Worm (Caenorhabditis elegans): ENCODE measurements around the gene efr-3.

DNA sequence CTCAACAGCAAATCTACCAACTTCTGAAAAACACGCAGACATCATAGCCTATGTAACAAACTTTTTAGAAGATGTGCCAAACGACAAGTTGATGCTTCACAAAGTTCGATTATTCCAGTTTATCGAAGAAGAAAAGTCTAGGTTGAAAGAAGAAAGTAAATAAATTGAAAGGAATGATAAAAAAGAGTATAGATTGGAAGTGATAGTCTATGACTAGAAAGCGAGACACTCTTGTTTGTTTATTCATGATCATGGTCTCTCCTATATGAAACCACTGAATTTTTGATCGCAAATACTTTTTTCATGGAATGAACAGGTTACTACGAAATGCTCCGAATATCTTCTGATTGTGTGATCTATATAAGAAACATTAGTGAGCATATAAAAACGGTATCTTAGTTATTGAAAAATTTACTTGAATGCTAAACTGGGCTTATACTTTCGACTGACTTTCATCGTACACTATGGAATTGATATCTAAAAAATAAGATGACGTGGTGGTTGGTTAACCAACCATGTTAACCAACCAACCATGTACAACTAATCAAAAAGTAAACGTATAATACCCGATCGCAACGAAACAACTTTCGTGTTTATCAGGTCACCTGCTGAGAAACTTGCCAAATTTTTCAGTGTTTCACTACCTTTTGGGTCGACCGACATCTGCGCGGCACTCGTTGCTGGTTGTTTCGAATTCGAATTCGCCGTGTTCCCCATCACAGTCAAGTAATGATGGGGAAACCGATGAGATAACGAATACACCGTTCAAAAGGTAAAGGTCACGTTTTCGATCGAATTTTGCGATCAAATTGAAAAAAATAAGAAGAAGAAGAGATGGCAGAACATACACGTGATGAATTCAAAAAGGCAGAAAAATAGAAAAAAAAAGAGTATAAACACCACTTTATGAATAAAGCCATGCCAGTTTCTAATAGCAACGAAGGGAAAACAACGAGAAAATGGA lies 24.5 kb upstream of the efr-3 start, which contains the start of gene C32D5.8:
- TF ChIP-seq nhr-11 (tag; optimal IDR thresholded peaks at IDR 0.05) (no peak), ceh-22 (tag; optimal IDR thresholded peaks at IDR 0.05) (no peak), pha-4 (tag; optimal IDR thresholded peaks at IDR 0.05) (no peak), nfya-1 (tag; optimal IDR thresholded peaks at IDR 0.05) (no peak), ahr-1 (tag; optimal IDR thresholded peaks at IDR 0.05) (no peak), pqm-1 (tag; optimal IDR thresholded peaks at IDR 0.05) (no peak), F13H6.1 (tag; optimal IDR thresholded peaks at IDR 0.05) (no peak), ref-2 (tag; optimal IDR thresholded peaks at IDR 0.05) (no peak), C38D4.7 (GFP tag; optimal IDR thresholded peaks at IDR 0.05) (no peak), hlh-13 (GFP tag; optimal IDR thresholded peaks at IDR 0.05) (no peak), elt-4 (tag; optimal IDR thresholded peaks at IDR 0.05) (no peak), unc-86 (tag; optimal IDR thresholded peaks at IDR 0.05) (no peak)
